Fruit fly (Drosophila melanogaster): ENCODE measurements around the gene Trmt6.

The Trmt6 gene

DNA sequence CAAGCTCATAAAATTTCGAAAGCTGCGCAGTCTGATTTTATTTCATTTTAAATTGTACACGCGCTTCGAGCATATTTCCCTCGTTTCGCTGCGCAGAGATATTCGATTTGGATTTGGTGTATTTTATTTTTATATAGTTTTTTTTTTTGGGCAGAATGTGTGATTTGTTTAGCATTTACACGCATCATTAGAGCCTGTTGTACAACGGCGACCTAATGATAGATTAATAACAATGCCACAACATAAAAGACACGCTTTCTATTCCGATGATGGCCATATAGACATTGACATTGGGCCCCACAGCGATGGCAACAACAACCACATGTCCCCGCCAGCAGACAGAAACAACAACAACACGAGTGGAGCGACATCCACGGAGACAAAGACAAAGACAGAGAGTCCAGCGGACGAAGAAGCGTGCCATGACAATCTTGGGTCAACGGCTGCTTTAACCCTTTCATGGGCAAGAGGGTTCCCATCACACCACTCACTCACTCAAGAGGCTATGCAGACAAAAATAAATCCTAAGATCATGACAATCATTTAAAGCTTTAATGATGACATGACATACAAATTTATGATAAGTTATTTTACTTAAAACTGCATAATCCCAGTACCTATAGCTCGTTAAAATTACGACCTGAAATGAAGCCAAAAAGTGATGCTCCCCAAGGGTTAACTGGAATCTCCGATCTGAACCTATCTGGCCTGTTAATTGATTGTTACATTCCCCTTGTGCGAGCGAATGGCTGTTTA lies 8.9 kb downstream of the Trmt6 start:
- no peak for TF ChIP-seq noc (tag; optimal IDR thresholded peaks at IDR 0.05)

DNA sequence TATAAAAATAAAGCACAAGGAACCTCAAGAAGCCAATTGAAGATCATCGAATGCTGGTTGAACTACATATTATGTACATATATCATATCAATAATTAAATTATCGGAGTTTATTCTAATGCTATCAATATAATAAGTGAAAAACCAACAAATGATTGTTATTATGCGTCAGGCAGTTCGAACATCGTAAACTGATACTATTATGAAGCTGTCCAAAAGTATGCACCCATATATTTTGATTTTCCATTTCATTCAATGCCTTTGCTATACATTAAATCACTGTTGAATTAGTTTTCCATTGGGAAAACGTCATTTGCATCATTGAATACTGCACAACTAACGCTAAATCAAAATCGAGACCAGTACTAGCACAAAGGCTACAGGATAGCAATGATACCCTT lies 9.7 kb downstream of the Trmt6 start:
- TF ChIP-seq noc (tag; optimal IDR thresholded peaks at IDR 0.05), result no peak

DNA sequence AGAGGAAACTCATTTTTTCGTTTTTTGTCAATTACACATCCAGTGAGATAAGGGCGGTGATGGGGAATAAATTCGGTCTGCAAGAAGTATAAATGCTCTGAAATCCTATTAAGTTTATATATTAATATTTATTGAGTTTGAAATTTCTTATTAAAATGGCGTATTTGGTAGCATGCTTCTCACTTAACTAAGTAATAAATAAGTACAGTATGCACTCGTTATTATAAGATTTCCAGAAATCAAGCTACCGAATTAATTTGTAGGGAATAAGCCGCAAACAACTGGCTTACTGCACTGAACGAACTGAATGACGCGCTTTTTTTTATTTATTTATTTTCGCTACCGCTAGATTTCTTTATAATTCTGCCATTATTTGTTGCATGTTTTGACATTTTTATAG lies 10.6 kb downstream of the Trmt6 start:
- TF ChIP-seq noc (tag; optimal IDR thresholded peaks at IDR 0.05), result no peak

DNA sequence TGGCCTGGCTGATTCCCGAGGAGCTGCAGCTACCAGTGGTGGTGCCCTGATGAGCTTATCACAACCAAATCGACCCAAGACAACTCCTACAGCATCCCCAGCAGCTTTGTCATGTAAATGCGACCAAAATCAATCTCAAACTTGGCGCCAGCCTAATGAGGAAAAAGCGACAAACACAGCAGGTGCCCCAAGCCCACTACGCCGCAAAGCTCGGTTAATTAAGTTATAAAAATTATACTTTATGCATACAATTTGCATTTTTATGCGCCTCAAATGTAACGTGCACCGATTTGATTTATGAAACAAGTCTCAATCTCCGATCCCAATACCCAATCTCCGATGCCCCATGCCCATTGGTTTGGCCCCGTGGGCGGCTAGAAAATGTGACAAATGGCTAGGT lies 11.3 kb downstream of the Trmt6 start:
- TF ChIP-seq noc (tag; optimal IDR thresholded peaks at IDR 0.05), result no peak

DNA sequence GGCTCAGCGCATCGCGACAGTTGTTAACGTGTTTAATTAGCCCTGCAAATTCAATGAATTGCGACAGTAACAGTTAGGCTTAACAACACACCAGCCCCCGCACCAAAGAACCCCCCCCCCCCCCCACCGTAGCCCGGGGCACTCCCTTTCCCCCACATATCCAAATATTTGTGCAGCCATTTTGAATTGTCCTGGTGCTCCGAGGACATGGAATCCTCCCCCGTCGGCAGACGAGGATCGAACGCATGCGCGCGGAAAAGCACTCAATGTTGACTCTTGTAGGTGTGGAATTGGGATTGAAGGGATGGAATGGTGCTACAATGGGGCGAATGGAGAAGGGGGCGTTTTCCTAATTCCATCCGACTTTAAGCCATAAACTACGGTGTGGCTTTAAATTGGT lies 14.1 kb downstream of the Trmt6 start:
- no peak for TF ChIP-seq noc (tag; optimal IDR thresholded peaks at IDR 0.05)

DNA sequence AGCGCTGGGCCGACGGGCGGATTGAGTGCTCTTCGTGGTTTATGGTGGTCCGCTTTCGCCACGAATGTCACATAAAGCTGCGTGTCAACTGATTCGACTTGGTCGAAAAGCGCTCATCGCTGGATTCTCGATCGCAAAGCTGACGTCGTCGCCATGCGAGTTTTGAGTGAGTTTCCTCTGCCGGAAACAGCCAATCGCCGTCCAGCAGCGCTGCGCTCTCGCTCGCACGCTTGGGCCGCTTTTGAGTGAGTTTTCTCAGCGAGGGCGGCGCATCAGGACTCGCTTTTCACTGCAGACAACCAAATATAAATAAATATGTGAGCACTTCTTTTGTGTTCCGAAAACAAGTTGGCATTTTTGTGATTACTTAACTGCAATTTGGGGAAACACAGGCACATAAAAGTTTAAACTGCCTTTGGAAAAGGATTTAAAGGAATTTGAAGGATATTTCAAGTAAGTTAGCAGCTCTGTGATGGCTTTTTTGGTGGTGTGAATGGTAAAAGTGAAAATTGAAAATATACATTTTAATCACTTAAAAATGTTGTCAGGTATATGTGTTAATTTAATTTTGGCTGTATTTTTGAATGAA lies 15.1 kb downstream of the Trmt6 start, which contains the start of gene eya:
TSS of gene eya (minus strand) at position 94 of the 589 bp plus-strand sequence.
- no peak for TF ChIP-seq noc (tag; optimal IDR thresholded peaks at IDR 0.05)

DNA sequence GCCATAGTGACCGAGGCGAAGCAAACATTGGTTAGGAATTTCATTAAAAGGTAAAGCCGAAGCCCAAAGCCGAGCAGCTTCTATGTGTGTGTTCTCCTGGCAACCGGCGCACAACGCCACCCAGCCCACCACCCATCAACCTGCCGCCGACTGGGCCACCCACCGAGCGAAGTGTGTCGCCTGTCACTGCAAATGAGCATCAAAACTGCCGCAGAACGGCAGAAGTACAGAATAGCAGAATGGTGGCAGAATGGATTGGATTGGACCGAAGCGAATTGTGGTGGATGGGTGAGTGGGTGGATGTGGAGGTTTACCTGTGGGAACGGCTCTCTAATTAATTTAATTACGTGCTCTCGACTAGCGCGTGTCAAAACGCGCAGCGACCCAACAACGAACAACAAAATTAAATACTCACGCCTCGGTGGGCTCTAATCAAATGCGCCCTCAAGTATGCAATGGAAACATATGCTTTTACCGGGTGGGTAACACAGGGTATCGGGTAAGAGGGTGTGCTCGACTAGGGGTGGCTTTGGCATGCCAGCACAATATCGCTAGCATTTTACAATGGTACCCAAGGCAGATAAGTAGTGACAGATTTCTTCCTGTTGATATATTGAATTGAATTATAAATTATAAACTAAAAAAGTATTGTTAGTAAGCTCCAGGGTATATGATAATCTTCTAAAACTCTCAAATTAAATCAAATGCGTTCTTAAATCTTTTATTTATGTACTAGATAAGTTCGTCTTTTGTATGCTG lies 22.3 kb downstream of the Trmt6 start:
- TF ChIP-seq noc (tag; optimal IDR thresholded peaks at IDR 0.05), result no peak

DNA sequence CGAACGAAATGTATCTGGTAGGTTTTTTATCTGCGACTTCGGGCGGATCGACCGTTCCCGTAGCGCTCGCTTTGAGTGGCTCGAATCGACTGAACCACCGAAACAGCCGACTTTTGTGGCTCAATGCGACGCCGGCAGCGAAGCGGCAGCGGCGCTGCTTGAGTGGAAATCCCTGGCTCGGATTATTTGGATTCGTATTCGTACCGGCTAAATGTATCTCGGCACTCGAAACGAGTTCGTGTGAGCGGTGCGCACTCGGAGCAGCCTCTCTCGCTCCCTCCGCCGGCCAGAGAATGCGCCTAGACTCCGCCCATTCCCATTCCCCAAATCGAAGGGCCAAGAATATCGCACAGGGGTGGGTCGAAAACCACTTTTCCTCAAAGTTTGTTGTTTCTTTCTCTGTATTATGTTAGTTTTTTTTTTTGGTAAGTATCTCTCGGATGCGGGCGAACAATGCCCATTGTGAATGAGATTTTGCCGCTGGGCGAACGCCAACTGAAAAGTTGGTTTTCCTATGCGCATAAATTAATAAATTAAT lies 26.0 kb downstream of the Trmt6 start:
- no peak for TF ChIP-seq noc (tag; optimal IDR thresholded peaks at IDR 0.05)

DNA sequence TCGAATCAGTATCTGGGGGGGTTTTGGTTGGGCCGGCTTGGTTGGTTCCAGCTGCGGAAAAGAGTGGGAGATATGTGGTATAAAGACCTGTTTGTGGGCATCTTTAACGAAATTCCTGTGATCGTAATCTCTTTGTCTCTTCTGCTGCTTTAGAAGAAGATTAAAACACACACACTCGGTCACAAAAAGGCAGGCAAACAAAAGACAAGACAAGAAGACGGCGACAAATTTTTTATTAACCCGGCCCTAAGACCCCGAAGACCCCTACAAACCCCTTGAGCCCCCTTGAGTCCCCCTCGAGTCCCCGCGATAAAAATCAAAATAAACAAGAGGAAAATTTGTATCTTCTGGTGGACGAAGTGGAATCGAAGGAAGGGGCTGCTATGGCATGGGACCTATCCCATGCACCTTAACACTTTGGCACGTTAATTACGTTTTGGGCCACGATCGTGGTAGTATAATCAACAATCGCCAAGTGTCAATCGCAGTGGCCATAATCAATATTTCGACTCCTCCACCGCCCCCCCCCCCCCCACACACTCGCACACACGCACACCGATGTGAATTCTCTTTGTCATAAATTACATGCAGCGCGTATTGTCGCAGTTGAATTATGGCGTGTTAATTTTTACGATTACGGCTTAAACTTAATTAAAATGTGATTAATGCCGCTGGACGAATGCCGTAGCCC lies 27.8 kb downstream of the Trmt6 start:
- no peak for TF ChIP-seq noc (tag; optimal IDR thresholded peaks at IDR 0.05)

DNA sequence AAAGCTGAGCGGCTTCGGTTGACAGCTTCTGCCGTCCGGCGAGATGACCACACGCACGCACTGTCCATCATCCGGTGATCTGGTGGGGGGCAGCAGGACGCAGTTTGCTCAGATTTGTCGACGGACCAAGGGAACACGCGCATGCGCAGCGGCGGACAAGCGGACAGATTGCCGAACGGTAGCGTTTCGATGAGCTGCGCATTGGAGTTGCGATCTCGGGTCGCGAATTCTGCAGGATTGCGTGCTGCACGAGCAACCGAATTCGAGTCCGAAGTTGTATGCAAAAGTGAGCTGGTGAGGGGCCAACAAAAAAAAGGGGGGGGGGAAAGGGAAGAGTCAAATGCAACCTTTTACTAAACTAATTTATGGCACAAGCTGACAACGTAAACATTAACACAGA lies 28.4 kb downstream of the Trmt6 start:
- no peak for TF ChIP-seq noc (tag; optimal IDR thresholded peaks at IDR 0.05)

DNA sequence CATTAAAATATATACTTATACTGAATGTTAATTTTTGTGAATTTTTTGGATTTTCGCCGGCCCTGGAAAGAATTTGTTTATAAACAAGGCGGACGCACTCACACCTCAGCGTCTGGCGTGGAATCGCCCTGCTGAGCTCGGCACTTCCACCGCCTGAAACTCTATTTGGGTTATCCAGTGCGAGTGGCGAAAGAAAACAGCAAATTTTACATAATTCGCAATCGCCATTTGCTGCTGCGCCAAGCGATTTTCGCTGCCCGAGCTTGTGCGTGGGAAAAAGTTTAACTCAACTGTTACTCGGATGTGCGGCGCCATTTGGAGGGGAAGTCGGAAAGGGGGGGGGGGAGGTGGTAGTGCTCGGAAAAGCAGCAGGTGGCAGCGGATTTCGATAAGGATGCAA lies 29.1 kb downstream of the Trmt6 start:
- TF ChIP-seq noc (tag; optimal IDR thresholded peaks at IDR 0.05), result no peak

DNA sequence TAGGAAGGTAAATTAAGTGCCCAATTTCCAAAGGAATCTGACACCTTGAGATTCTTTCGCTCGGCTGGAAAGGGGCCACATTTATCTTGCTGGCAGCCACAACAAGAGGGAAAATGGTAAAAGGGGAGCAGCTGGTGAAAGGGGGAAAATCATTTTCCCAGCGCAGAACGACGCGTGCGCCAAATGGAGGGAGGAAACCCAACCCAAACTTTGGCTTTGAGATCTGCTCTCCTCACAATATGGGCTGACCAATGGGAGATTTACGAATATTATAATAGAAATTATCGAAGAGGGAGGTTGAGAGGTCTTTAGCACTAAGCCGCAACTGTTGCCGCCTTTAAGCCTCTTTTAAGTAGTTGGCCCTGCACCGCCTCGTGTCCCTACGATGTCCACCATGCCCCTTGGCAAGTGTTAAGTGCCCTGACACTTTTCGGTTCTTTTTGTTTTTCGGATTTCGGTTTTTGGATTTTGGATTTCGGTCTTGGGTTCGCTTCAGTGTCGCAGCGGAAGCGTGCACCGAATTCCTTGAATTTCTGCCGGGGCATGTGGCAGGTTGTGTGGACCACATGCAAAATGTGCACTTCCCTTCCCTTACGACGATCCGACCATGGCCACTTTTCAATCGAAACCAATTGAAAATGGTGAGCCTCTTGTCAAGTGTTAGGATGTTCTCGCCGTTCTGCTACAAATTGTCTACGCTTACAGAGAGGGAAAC lies 29.9 kb downstream of the Trmt6 start:
- no peak for TF ChIP-seq noc (tag; optimal IDR thresholded peaks at IDR 0.05)

DNA sequence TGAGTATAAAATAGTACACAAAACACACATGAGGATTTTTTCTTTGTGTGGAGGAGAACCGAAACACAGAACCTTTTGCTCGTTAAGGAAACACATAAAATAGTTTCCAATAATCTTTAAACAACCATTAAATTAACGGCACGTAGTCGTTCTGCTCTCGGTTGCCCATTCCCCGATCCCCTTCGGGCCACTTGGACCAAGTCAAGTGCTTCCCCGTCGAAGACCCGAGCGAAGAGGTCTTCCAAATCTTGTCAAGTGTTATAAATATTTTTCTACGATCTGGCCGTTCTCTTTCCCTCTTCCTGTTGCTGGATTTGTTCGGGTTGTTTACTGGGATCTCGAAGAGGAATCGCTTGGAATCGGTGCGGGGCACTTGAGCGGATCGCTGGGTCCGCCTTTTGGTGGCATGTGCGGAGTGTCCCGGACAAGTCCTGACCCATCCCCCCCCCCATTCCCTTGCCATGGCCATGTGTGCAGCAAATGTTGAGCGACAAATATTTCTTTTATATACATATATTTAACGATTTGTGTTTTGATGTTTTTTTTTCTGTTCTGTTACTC lies 31.1 kb downstream of the Trmt6 start:
- TF ChIP-seq noc (tag; optimal IDR thresholded peaks at IDR 0.05), result no peak

DNA sequence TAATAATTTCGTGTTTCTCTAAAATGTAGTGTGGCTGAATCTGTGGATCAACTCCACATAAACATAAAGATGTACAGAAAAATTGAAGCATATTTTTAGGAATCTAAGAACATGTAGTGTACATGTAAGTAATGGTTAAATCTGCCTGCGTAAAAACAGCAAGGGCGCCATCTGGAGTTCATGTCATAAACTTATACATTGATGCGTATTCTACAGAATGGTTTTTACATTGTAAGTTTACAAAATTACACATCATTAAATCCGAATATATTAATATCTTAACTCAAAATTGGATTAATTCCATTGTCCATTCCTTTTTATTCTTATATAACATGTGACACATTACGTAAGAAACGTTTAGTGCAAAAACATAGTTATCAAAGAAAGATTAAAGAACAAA lies 35.1 kb downstream of the Trmt6 start:
- no peak for TF ChIP-seq noc (tag; optimal IDR thresholded peaks at IDR 0.05)

DNA sequence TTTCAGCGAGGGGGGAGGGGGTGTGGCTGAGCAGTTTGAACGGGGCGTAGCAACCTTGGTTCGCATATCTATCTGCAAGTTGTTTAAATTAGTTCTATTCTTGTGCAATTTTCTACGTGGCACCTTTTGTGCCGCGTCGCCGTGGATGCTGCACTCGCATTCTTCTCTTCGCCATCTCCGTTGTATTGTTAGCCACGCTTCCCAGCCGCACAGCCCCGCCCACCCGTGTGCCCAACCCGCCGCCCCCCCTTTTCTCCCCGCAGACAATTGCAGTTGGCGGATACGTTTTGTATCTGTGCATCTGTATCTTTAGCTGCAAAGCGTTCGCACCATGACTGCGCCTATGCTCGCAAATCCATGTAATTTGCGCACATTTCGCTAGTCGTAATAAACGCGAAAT lies 48.1 kb downstream of the Trmt6 start:
- TF ChIP-seq noc (tag; optimal IDR thresholded peaks at IDR 0.05), result no peak
